Fruit fly (Drosophila melanogaster) whole organism, embryonic: ENCODE results near the gene Cep290.
A peak's percentile ranks its signal among the peaks of the same experiment; 100 is the strongest.

Source experiments
- Atf6 ChIP-seq: fragments of 200-800 bp; sonication (Bioruptor generic); IDR thresholded peaks from 2 replicates; pipeline ENCODE4 v1.3.6; 2022; ENCODE audit warnings: missing biosample characterization, missing genetic modification characterization
- CG10979 ChIP-seq: fragments of 200-800 bp; sonication (Bioruptor generic); optimal IDR thresholded peaks from 2 replicates; lab custom pipeline; 2018; ENCODE audit warnings: missing biosample characterization, mild to moderate bottlenecking, missing genetic modification characterization, moderate library complexity
- CG12071 ChIP-seq: fragments of 200-800 bp; sonication (Bioruptor generic); optimal IDR thresholded peaks from 3 replicates; lab custom pipeline; 2018; ENCODE audit warnings: missing biosample characterization, mild to moderate bottlenecking, missing genetic modification characterization
- CG13287 ChIP-seq: fragments of 200-800 bp; sonication (Bioruptor generic); IDR thresholded peaks from 2 replicates; pipeline ENCODE4 v1.3.6; 2022; ENCODE audit warnings: missing biosample characterization, missing genetic modification characterization; ENCODE audit not compliant: partially characterized antibody
- CG14965 ChIP-seq: fragments of 200-800 bp; sonication (Bioruptor generic); optimal IDR thresholded peaks from 2 replicates; lab custom pipeline; 2016; ENCODE audit warnings: missing biosample characterization, missing genetic modification characterization, borderline replicate concordance
- CG15269 ChIP-seq: fragments of 200-800 bp; sonication (Bioruptor generic); optimal IDR thresholded peaks from 2 replicates; lab custom pipeline; 2018; ENCODE audit warnings: missing biosample characterization, mild to moderate bottlenecking, missing genetic modification characterization, moderate library complexity
- CG16815 ChIP-seq: fragments of 200-800 bp; sonication (Bioruptor generic); optimal IDR thresholded peaks from 3 replicates; lab custom pipeline; 2017; ENCODE audit warnings: missing biosample characterization, mild to moderate bottlenecking, missing genetic modification characterization
- CG16863 ChIP-seq: fragments of 200-800 bp; sonication (Bioruptor generic); optimal IDR thresholded peaks from 3 replicates; lab custom pipeline; 2016; ENCODE audit warnings: missing biosample characterization, missing genetic modification characterization
- CG17361 ChIP-seq: fragments of 200-800 bp; sonication (Bioruptor generic); IDR thresholded peaks from 3 replicates; pipeline ENCODE4 v1.3.6; 2022; ENCODE audit warnings: missing biosample characterization, missing genetic modification characterization
- CG1792 ChIP-seq: fragments of 200-800 bp; sonication (Bioruptor generic); optimal IDR thresholded peaks from 2 replicates; lab custom pipeline; 2016; ENCODE audit warnings: missing biosample characterization, missing genetic modification characterization
- CG18599 ChIP-seq: fragments of 200-800 bp; sonication (Bioruptor generic); optimal IDR thresholded peaks from 3 replicates; lab custom pipeline; 2017; ENCODE audit warnings: missing biosample characterization, missing genetic modification characterization, mild to moderate bottlenecking, moderate library complexity, missing genetic modification reagents
- CG2889 ChIP-seq: fragments of 200-800 bp; sonication (Bioruptor generic); IDR thresholded peaks from 3 replicates; pipeline ENCODE4 v1.3.6; 2022; ENCODE audit warnings: missing biosample characterization, missing genetic modification characterization
- CG30403 ChIP-seq: fragments of 200-800 bp; sonication (Bioruptor generic); optimal IDR thresholded peaks from 3 replicates; lab custom pipeline; 2016; ENCODE audit warnings: missing biosample characterization, missing genetic modification characterization
- CG3281 ChIP-seq: fragments of 200-800 bp; sonication (Bioruptor generic); optimal IDR thresholded peaks from 3 replicates; lab custom pipeline; 2017; ENCODE audit warnings: missing biosample characterization, mild to moderate bottlenecking, missing genetic modification characterization
- CG3407 ChIP-seq: fragments of 200-800 bp; sonication (Bioruptor generic); optimal IDR thresholded peaks from 2 replicates; lab custom pipeline; 2018; ENCODE audit warnings: missing biosample characterization, mild to moderate bottlenecking, missing genetic modification characterization
- CG4404 ChIP-seq: fragments of 200-800 bp; sonication (Bioruptor generic); IDR thresholded peaks from 2 replicates; pipeline ENCODE4 v1.3.6; 2022; ENCODE audit warnings: missing biosample characterization, missing genetic modification characterization
- CG4730 ChIP-seq: fragments of 200-800 bp; sonication (Bioruptor generic); IDR thresholded peaks from 2 replicates; pipeline ENCODE4 v1.3.6; 2022; ENCODE audit warnings: missing biosample characterization, missing genetic modification characterization
- CG5180 ChIP-seq: fragments of 200-800 bp; sonication (Bioruptor generic); optimal IDR thresholded peaks from 3 replicates; lab custom pipeline; 2017; ENCODE audit warnings: missing biosample characterization, missing genetic modification characterization, mild to moderate bottlenecking, moderate library complexity, missing genetic modification reagents
- CG7786 ChIP-seq: fragments of 200-800 bp; sonication (Bioruptor generic); optimal IDR thresholded peaks from 2 replicates; lab custom pipeline; 2016; ENCODE audit warnings: missing biosample characterization, missing genetic modification characterization
- CG7963 ChIP-seq: fragments of 200-800 bp; sonication (Bioruptor generic); IDR thresholded peaks from 3 replicates; pipeline ENCODE4 v1.3.6; 2022; ENCODE audit warnings: missing biosample characterization, missing genetic modification characterization; ENCODE audit not compliant: partially characterized antibody
- CG9932 ChIP-seq: fragments of 200-800 bp; sonication (Bioruptor generic); IDR thresholded peaks from 2 replicates; pipeline ENCODE4 v1.3.6; 2022; ENCODE audit warnings: missing biosample characterization, missing genetic modification characterization
- D19B ChIP-seq: fragments of 200-800 bp; sonication (Bioruptor generic); optimal IDR thresholded peaks from 2 replicates; lab custom pipeline; 2017; ENCODE audit warnings: missing biosample characterization, mild to moderate bottlenecking, missing genetic modification characterization
- E2f1 ChIP-seq: fragments of 200-800 bp; sonication (Bioruptor generic); IDR thresholded peaks from 2 replicates; pipeline ENCODE4 v1.3.6; 2022; ENCODE audit warnings: missing biosample characterization, missing genetic modification characterization
- Gug ChIP-seq: fragments of 200-800 bp; sonication (Bioruptor generic); IDR thresholded peaks from 4 replicates; pipeline ENCODE4 v1.3.6; 2022; ENCODE audit warnings: missing biosample characterization, missing genetic modification characterization
- HmgD ChIP-seq: fragments of 200-800 bp; sonication (Bioruptor generic); optimal IDR thresholded peaks from 3 replicates; lab custom pipeline; 2016; ENCODE audit warnings: missing biosample characterization, missing genetic modification characterization
- Kr ChIP-seq: fragments of 200-800 bp; sonication (Bioruptor generic); optimal IDR thresholded peaks from 2 replicates; lab custom pipeline; 2017; ENCODE audit warnings: missing biosample characterization, mild to moderate bottlenecking, missing genetic modification characterization
- Lpt ChIP-seq: fragments of >200 bp; optimal IDR thresholded peaks from 2 replicates; lab custom pipeline; 2018; ENCODE audit warnings: missing biosample characterization, missing genetic modification characterization
- Mad ChIP-seq: fragments of 200-800 bp; sonication (Bioruptor generic); optimal IDR thresholded peaks from 2 replicates; lab custom pipeline; 2016; ENCODE audit warnings: missing biosample characterization, missing genetic modification characterization
- Oaz ChIP-seq: fragments of 200-800 bp; sonication (Bioruptor generic); IDR thresholded peaks from 2 replicates; pipeline ENCODE4 v1.3.6; 2022; ENCODE audit warnings: missing biosample characterization, missing genetic modification characterization
- Rx ChIP-seq: fragments of 200-800 bp; sonication (Bioruptor generic); IDR thresholded peaks from 2 replicates; pipeline ENCODE4 v1.3.6; 2022; ENCODE audit warnings: missing biosample characterization, missing genetic modification characterization
- Side ChIP-seq: fragments of 200-800 bp; sonication (Bioruptor generic); optimal IDR thresholded peaks from 2 replicates; lab custom pipeline; 2016; ENCODE audit warnings: missing biosample characterization, missing genetic modification characterization
- Sin3A ChIP-seq: fragments of >200 bp; optimal IDR thresholded peaks from 2 replicates; lab custom pipeline; 2018
- Sox102F ChIP-seq: fragments of 200-800 bp; sonication (Bioruptor generic); optimal IDR thresholded peaks from 2 replicates; lab custom pipeline; 2018; ENCODE audit warnings: missing biosample characterization, mild to moderate bottlenecking, missing genetic modification characterization, moderate library complexity
- ato ChIP-seq: fragments of 200-800 bp; sonication (Bioruptor generic); IDR thresholded peaks from 2 replicates; pipeline ENCODE4 v1.3.6; 2022; ENCODE audit warnings: missing biosample characterization, missing genetic modification characterization; ENCODE audit not compliant: partially characterized antibody
- btn ChIP-seq: fragments of 200-800 bp; sonication (Bioruptor generic); optimal IDR thresholded peaks from 2 replicates; lab custom pipeline; 2016; ENCODE audit warnings: missing biosample characterization, missing genetic modification characterization
- chinmo ChIP-seq: fragments of 200-800 bp; sonication (Bioruptor generic); IDR thresholded peaks from 4 replicates; pipeline ENCODE4 v1.3.6; 2022; ENCODE audit warnings: missing biosample characterization, missing genetic modification characterization; ENCODE audit not compliant: partially characterized antibody
- dati ChIP-seq: fragments of 200-800 bp; sonication (Bioruptor generic); IDR thresholded peaks from 2 replicates; pipeline ENCODE4 v1.3.6; 2022; ENCODE audit warnings: missing biosample characterization, missing genetic modification characterization
- grn ChIP-seq: fragments of 200-800 bp; sonication (Bioruptor generic); optimal IDR thresholded peaks from 3 replicates; lab custom pipeline; 2017; ENCODE audit warnings: missing biosample characterization, missing genetic modification characterization
- h ChIP-seq: fragments of >200 bp; optimal IDR thresholded peaks from 2 replicates; lab custom pipeline; 2017
- jigr1 ChIP-seq: fragments of 200-800 bp; sonication (Bioruptor generic); IDR thresholded peaks from 3 replicates; pipeline ENCODE4 v1.3.6; 2022; ENCODE audit warnings: missing biosample characterization, missing genetic modification characterization
- kni ChIP-seq: fragments of 200-800 bp; sonication (Bioruptor generic); optimal IDR thresholded peaks from 3 replicates; lab custom pipeline; 2017; ENCODE audit warnings: mild to moderate bottlenecking, missing biosample characterization, missing genetic modification reagents, missing genetic modification characterization
- lab ChIP-seq: fragments of 200-800 bp; sonication (Bioruptor generic); optimal IDR thresholded peaks from 3 replicates; lab custom pipeline; 2017; ENCODE audit warnings: missing biosample characterization, missing genetic modification characterization, mild to moderate bottlenecking, moderate library complexity, missing genetic modification reagents
- lov ChIP-seq, 2 experiments: fragments of 200-800 bp in 1 of 2; fragments of >200 bp in 1 of 2; sonication (Bioruptor generic) in 1 of 2; IDR thresholded peaks in 1 of 2; optimal IDR thresholded peaks in 1 of 2; 2 replicates in 1 of 2; 3 replicates in 1 of 2; pipeline versions ENCODE4 v1.3.6 to Lab custom; 2017 to 2022; ENCODE audit warnings: missing biosample characterization in 1 of 2, missing genetic modification characterization in 1 of 2
- odd ChIP-seq: fragments of 200-800 bp; sonication (Bioruptor generic); optimal IDR thresholded peaks from 2 replicates; lab custom pipeline; 2017; ENCODE audit warnings: missing biosample characterization, mild to moderate bottlenecking, missing genetic modification characterization
- pfk ChIP-seq: fragments of 200-800 bp; sonication (Bioruptor generic); optimal IDR thresholded peaks from 2 replicates; lab custom pipeline; 2018; ENCODE audit warnings: missing biosample characterization, mild to moderate bottlenecking, missing genetic modification characterization, moderate library complexity
- phol ChIP-seq: fragments of 200-800 bp; sonication (Bioruptor generic); optimal IDR thresholded peaks from 3 replicates; lab custom pipeline; 2018; ENCODE audit warnings: missing biosample characterization, mild to moderate bottlenecking, missing genetic modification characterization, moderate library complexity
- pzg ChIP-seq: fragments of 200-800 bp; sonication (Bioruptor generic); optimal IDR thresholded peaks from 3 replicates; lab custom pipeline; 2018; ENCODE audit warnings: missing biosample characterization, mild to moderate bottlenecking, missing genetic modification characterization, moderate library complexity
- slbo ChIP-seq: fragments of 200-800 bp; sonication (Bioruptor generic); IDR thresholded peaks from 2 replicates; pipeline ENCODE4 v1.3.6; 2022; ENCODE audit warnings: missing biosample characterization, missing genetic modification characterization
- tin ChIP-seq: fragments of 200-800 bp; sonication (Bioruptor generic); optimal IDR thresholded peaks from 3 replicates; lab custom pipeline; 2016; ENCODE audit warnings: missing biosample characterization, missing genetic modification characterization
- zen2 ChIP-seq: fragments of 200-800 bp; sonication (Bioruptor generic); IDR thresholded peaks from 3 replicates; pipeline ENCODE4 v1.3.6; 2022; ENCODE audit warnings: missing biosample characterization, missing genetic modification characterization; ENCODE audit not compliant: partially characterized antibody

Cep290 gene

dm6 chr3L:802700-803273 lies 40.9 kb upstream of the Cep290 start (continued):
- TF ChIP-seq pzg: no peak
- TF ChIP-seq CG2889 (GFP tag; lab: Robert Waterston, UW): peak; percentile 77
- no peak for TF ChIP-seq CG7963
- no peak for TF ChIP-seq pfk (GFP tag; lab: Kevin White, UChicago)
- peak; percentile 87 for TF ChIP-seq CG15269 (tag; lab: Kevin White, UChicago)
- TF ChIP-seq zen2: no peak
- peak; percentile 88 for TF ChIP-seq Atf6 (GFP tag; lab: Robert Waterston, UW)
- peak; percentile 76; the same call in 2 of the 3 replicates for TF ChIP-seq jigr1
- peak; percentile 94 for TF ChIP-seq Gug (GFP tag; lab: Robert Waterston, UW)
- TF ChIP-seq CG7786 (GFP tag; lab: Kevin White, UChicago): peak; percentile 81
- TF ChIP-seq Side (GFP tag; lab: Kevin White, UChicago): peak; percentile 88
- TF ChIP-seq CG17361 (GFP tag; lab: Robert Waterston, UW): peak; percentile 70
- no peak for TF ChIP-seq CG13287
- peak; percentile 83 for TF ChIP-seq CG4404 (GFP tag; lab: Robert Waterston, UW)
- no peak for TF ChIP-seq chinmo
- no peak for TF ChIP-seq Lpt (GFP tag; lab: Kevin White, UChicago)
- peak; percentile 79 for TF ChIP-seq phol (tag; lab: Kevin White, UChicago)
- TF ChIP-seq grn (GFP tag; lab: Kevin White, UChicago): peak; percentile 20
- TF ChIP-seq lab (GFP tag; lab: Kevin White, UChicago): peak; percentile 94
- peak; percentile 82 for TF ChIP-seq btn (GFP tag; lab: Kevin White, UChicago)
- peak; percentile 74 for TF ChIP-seq CG4730 (GFP tag; lab: Robert Waterston, UW)
- no peak for TF ChIP-seq Sin3A (lab: Kevin White, UChicago)
- TF ChIP-seq tin: peak; percentile 88
- TF ChIP-seq Kr (GFP tag; lab: Kevin White, UChicago): no peak
- TF ChIP-seq kni (GFP tag; lab: Kevin White, UChicago): peak; percentile 39
- TF ChIP-seq CG3281 (GFP tag; lab: Kevin White, UChicago): peak; percentile 79
- TF ChIP-seq slbo (GFP tag; lab: Robert Waterston, UW): peak; percentile 95
- TF ChIP-seq CG10979 (tag; lab: Kevin White, UChicago): peak; percentile 81
- no peak for TF ChIP-seq h (lab: Kevin White, UChicago)
- TF ChIP-seq CG14965 (GFP tag; lab: Kevin White, UChicago): no peak
- TF ChIP-seq Sox102F (GFP tag; lab: Kevin White, UChicago): peak; percentile 90
- peak; percentile 84 for TF ChIP-seq HmgD (GFP tag; lab: Kevin White, UChicago)
- TF ChIP-seq CG9932: peak; percentile 91
- TF ChIP-seq CG12071: peak; percentile 89
- TF ChIP-seq CG3407 (GFP tag; lab: Kevin White, UChicago): peak; percentile 85
- peak; percentile 87 for TF ChIP-seq Rx (GFP tag; lab: Robert Waterston, UW)
- peak; percentile 60 for TF ChIP-seq CG5180 (GFP tag; lab: Kevin White, UChicago)
- TF ChIP-seq dati (GFP tag; lab: Robert Waterston, UW): peak; percentile 75
- TF ChIP-seq Mad (GFP tag; lab: Kevin White, UChicago): peak; percentile 83
- peak; percentile 69 for TF ChIP-seq CG1792 (GFP tag; lab: Kevin White, UChicago)
- TF ChIP-seq Oaz (GFP tag; lab: Robert Waterston, UW): peak; percentile 80
- no peak for TF ChIP-seq ato
- peak; percentile 90 for TF ChIP-seq CG16863 (GFP tag; lab: Kevin White, UChicago)
- peak; percentile 89 for TF ChIP-seq CG30403 (GFP tag; lab: Kevin White, UChicago)
- peak; percentile 46 for TF ChIP-seq D19B
- peak; percentile 95 for TF ChIP-seq CG18599
- TF ChIP-seq lov (optimal IDR thresholded peaks at IDR 0.05; lab: Kevin White, UChicago): no peak
- TF ChIP-seq lov (GFP tag; IDR thresholded peaks at IDR 0.05; lab: Robert Waterston, UW): peak; percentile 93
- TF ChIP-seq odd (GFP tag; lab: Kevin White, UChicago): peak; percentile 71
- TF ChIP-seq CG16815 (GFP tag; lab: Kevin White, UChicago): peak; percentile 84
- TF ChIP-seq E2f1 (GFP tag; lab: Robert Waterston, UW): peak; percentile 91
